Worm (Caenorhabditis elegans) whole organism, L4/young adult: ENCODE data around the gene trmt-10C.2.

Experiments
- W03F9.2 ChIP-seq: fragments of 150-350 bp; optimal IDR thresholded peaks from 2 replicates; lab custom pipeline; 2014; ENCODE audit warnings: missing biosample characterization, missing genetic modification characterization
- dao-5 ChIP-seq: sonication (generic microtip); optimal IDR thresholded peaks from 2 replicates; lab custom pipeline; 2016; ENCODE audit warnings: missing genotype, missing genetic modification characterization, moderate library complexity, missing compliant biosample characterization

- no peak for TF ChIP-seq dao-5 (tag; lab: Kevin White, UChicago)
- TF ChIP-seq W03F9.2 (tag; lab: Kevin White, UChicago) = no peak
These were observed 2.9 kb upstream of the trmt-10C.2 start, which contains the start of gene C56G2.9 for ce11 chrIII:6343229-6343628.
